Worm (Caenorhabditis elegans): Measurements from ENCODE around the gene ZK105.14.

Gene ZK105.14

DNA sequence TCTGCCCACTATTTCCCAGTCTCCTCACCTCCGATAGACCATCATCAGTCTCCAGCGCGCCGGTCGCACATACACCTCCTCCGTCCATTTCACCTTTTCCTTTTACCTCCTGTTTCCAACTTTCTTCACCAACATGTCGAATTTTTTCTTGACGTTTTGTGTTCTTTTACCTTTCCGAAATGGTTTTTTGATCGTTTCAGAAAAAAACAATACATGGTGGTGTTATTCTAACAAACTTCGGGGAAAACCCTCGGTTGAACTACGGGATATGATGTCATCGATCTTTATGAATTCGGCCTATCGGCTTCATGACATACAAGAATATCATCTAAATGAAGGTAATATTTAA, 6.8 kb upstream of the ZK105.14 start, which contains the start of gene Y97E10C.1:
Y97E10C.1 (plus strand) TSS at position 201 of the 349 bp plus-strand sequence.
- no peak for TF ChIP-seq unc-30 (tag; optimal IDR thresholded peaks at IDR 0.05)
- TF ChIP-seq blmp-1 (tag; optimal IDR thresholded peaks at IDR 0.05): peak; percentile 79
- peak; percentile 87 for TF ChIP-seq nhr-85 (tag)
- peak in 1 of 6 experiments; percentile 18 for TF ChIP-seq elt-3 (tag; optimal IDR thresholded peaks at IDR 0.05)
- TF ChIP-seq efl-1 (optimal IDR thresholded peaks at IDR 0.05): no peak
- peak in 1 of 2 experiments; percentile 37 for TF ChIP-seq efl-1 (GFP tag; optimal IDR thresholded peaks at IDR 0.05 in 1 of 2)
- TF ChIP-seq aly-2 (tag; optimal IDR thresholded peaks at IDR 0.05): no peak

DNA sequence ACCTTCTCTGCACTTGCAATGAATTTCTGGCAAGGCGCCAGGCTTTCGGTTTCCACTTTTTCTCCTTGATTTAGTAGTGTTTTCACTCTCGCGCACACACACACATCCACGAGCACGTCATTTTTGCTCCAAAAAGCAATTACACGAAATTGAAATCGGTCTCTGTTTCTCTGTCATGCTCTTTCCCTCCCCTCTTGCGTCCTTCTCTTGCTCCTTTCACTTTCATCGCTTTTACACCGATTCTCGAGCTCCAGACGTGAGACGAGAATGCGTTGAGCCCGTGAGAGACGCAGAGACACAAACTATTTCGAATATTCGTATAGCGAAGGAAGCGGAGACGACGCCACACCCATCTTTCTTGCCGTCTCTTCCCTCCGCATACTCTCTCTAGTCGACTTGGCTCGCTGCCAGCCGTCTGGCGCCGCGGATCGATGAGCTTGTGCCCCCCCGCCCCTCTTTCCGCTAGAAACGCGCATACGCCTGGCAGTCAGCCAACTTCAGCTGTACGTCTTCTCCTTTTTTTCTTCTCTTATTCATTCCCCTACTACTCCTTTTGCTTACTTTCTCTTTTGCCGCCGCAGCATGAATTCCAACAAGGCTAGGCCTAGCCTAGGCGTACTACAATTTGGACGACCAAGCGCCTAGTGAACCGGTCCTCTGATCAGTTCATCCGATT, 6.3 kb upstream of the ZK105.14 start:
- TF ChIP-seq fkh-4 (tag; optimal IDR thresholded peaks at IDR 0.05; ENCODE audit: borderline replicate concordance) (peak; percentile 3), xbp-1 (tag; optimal IDR thresholded peaks at IDR 0.05) (peak; percentile 67), lin-14 (GFP tag; optimal IDR thresholded peaks at IDR 0.05) (peak; percentile 98), Y116A8C.19 (tag; optimal IDR thresholded peaks at IDR 0.05; ENCODE audit: borderline replicate concordance) (no peak), mef-2 (tag; optimal IDR thresholded peaks at IDR 0.05) (peak; percentile 46), aly-2 (tag; optimal IDR thresholded peaks at IDR 0.05) (no peak), ztf-4 (tag; optimal IDR thresholded peaks at IDR 0.05) (peak; percentile 36), zip-4 (GFP tag; optimal IDR thresholded peaks at IDR 0.05) (peak; percentile 52), swsn-7 (tag; optimal IDR thresholded peaks at IDR 0.05) (peak; percentile 86), ets-5 (GFP tag; IDR thresholded peaks at IDR 0.05) (no peak), isw-1 (GFP tag; IDR thresholded peaks at IDR 0.05) (peak; percentile 72), tbx-2 (tag; optimal IDR thresholded peaks at IDR 0.05) (peak; percentile 93), fkh-10 (GFP tag; optimal IDR thresholded peaks at IDR 0.05) (peak; percentile 88), pax-3 (tag; optimal IDR thresholded peaks at IDR 0.05) (peak; percentile 80), ces-1 (GFP tag; optimal IDR thresholded peaks at IDR 0.05) (no peak), ceh-82 (tag; optimal IDR thresholded peaks at IDR 0.05) (peak; percentile 29 to 81 (median 41)), snpc-4 (tag; optimal IDR thresholded peaks at IDR 0.05) (peak; percentile 16), lir-3 (tag; optimal IDR thresholded peaks at IDR 0.05; ENCODE audit: poor library complexity) (no peak), nhr-76 (tag; optimal IDR thresholded peaks at IDR 0.05) (no peak), elt-2 (tag; optimal IDR thresholded peaks at IDR 0.05) (peak; percentile 45), dsc-1 (tag; optimal IDR thresholded peaks at IDR 0.05) (peak; percentile 86), C34B4.2 (tag; optimal IDR thresholded peaks at IDR 0.05) (no peak), egl-13 (tag; optimal IDR thresholded peaks at IDR 0.05) (peak; percentile 96), irx-1 (tag; optimal IDR thresholded peaks at IDR 0.05) (peak; percentile 74), sox-4 (tag; optimal IDR thresholded peaks at IDR 0.05) (peak; percentile 75), nhr-85 (tag) (no peak), jun-1 (tag; optimal IDR thresholded peaks at IDR 0.05) (peak; percentile 82), nhr-77 (tag; optimal IDR thresholded peaks at IDR 0.05) (peak; percentile 85), efl-1 (optimal IDR thresholded peaks at IDR 0.05) (peak; percentile 72 to 75), efl-1 (GFP tag; optimal IDR thresholded peaks at IDR 0.05 in 1 of 2) (peak; percentile 32 to 95), mdl-1 (tag; optimal IDR thresholded peaks at IDR 0.05) (no peak), hlh-4 (tag; optimal IDR thresholded peaks at IDR 0.05) (peak; percentile 19), F16B12.6 (tag; optimal IDR thresholded peaks at IDR 0.05) (no peak), lin-15B (tag; optimal IDR thresholded peaks at IDR 0.05) (no peak), nhr-237 (tag; optimal IDR thresholded peaks at IDR 0.05) (no peak), ceh-63 (GFP tag; optimal IDR thresholded peaks at IDR 0.05) (no peak), elt-3 (tag; optimal IDR thresholded peaks at IDR 0.05) (peak in 1 of 6 experiments; percentile 41), nhr-47 (tag; optimal IDR thresholded peaks at IDR 0.05) (peak; percentile 94), unc-30 (tag; optimal IDR thresholded peaks at IDR 0.05) (no peak), snu-23 (GFP tag; optimal IDR thresholded peaks at IDR 0.05) (peak; percentile 80), vab-15 (tag; optimal IDR thresholded peaks at IDR 0.05) (no peak), aha-1 (tag; optimal IDR thresholded peaks at IDR 0.05) (no peak), rnt-1 (tag; optimal IDR thresholded peaks at IDR 0.05) (peak; percentile 81), hlh-17 (GFP tag; optimal IDR thresholded peaks at IDR 0.05; ENCODE audit: borderline replicate concordance) (no peak), ceh-90 (tag; optimal IDR thresholded peaks at IDR 0.05) (no peak), grh-1 (GFP tag; IDR thresholded peaks at IDR 0.05) (peak; percentile 18; the same call in 1 of the 2 replicates), nhr-20 (tag; optimal IDR thresholded peaks at IDR 0.05) (peak; percentile 75), ama-1 (optimal IDR thresholded peaks at IDR 0.05) (no peak), skn-1 (tag; optimal IDR thresholded peaks at IDR 0.05) (peak; percentile 40)

All from whole organism, L1 larva.